Worm (Caenorhabditis elegans) whole organism, midembryonic: ENCODE results near the gene T25B6.3.

Source experiments
- T22C8.4 ChIP-seq: fragments of 200-800 bp; sonication (Bioruptor generic); IDR thresholded peaks from 2 replicates; pipeline ENCODE4 v1.3.6; 2022; ENCODE audit warnings: missing genetic modification characterization, missing compliant biosample characterization
- flt-1 ChIP-seq: fragments of 200-800 bp; sonication (Bioruptor generic); IDR thresholded peaks from 2 replicates; pipeline ENCODE4 v1.3.6; 2022; ENCODE audit warnings: missing genetic modification characterization, missing compliant biosample characterization
- med-1 ChIP-seq: sonication (generic microtip); optimal IDR thresholded peaks from 2 replicates; lab custom pipeline; 2017; ENCODE audit warnings: missing genetic modification characterization, mild to moderate bottlenecking, missing compliant biosample characterization, antibody characterized with exemption, missing genetic modification reagents; ENCODE audit not compliant: insufficient read depth
- tab-1 ChIP-seq: fragments of 200-800 bp; sonication (Bioruptor generic); IDR thresholded peaks from 2 replicates; pipeline ENCODE4 v1.3.6; 2022; ENCODE audit warnings: missing genetic modification characterization, missing compliant biosample characterization
- ztf-23 ChIP-seq: fragments of 200-800 bp; sonication (Bioruptor generic); IDR thresholded peaks from 2 replicates; pipeline ENCODE4 v1.3.6; 2022; ENCODE audit warnings: missing genetic modification reagents, missing genetic modification characterization, missing compliant biosample characterization

DNA sequence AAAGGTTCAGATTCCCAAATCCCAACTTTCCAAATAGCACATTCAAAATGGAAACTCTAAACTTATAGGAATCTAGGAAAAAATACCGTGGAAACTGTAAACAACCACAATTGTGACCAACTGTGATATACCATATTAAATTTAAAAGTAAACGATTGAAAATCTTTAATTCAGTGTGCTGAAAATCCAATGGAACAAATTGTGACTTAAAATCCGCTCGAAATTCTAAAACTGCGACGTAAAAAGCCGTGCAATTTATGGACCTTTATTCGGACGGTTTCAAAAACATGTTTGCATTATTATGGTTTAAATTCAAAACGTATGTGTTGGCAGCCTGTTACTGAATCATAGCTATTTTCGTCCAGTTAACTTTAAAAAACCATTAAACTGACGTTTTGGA lies 3.6 kb upstream of the T25B6.3 start:
- TF ChIP-seq ztf-23 (GFP tag; lab: Robert Waterston, UW) (no peak), T22C8.4 (GFP tag; lab: Robert Waterston, UW) (no peak), med-1 (GFP tag; lab: Kevin White, UChicago) (no peak), tab-1 (GFP tag; lab: Robert Waterston, UW) (no peak), flt-1 (no peak)
